Fruit fly (Drosophila melanogaster): ENCODE measurements around the gene CG14864.

CG14864 gene

dm6 chr3R:15262710-15263672 is 5.3 kb downstream of the CG14864 start, which contains the start of the genes eIF2gamma and Set (continued):
- no peak for TF ChIP-seq pan (optimal IDR thresholded peaks at IDR 0.05)
- peak in 1 of 2 experiments; percentile 20 for TF ChIP-seq pan (GFP tag; optimal IDR thresholded peaks at IDR 0.05 in 1 of 2, IDR thresholded peaks at IDR 0.05 in 1 of 2)
- TF ChIP-seq CG4730 (GFP tag; IDR thresholded peaks at IDR 0.05): no peak
- TF ChIP-seq lola (GFP tag; optimal IDR thresholded peaks at IDR 0.05): no peak
- TF ChIP-seq CG8290 (GFP tag; optimal IDR thresholded peaks at IDR 0.05): no peak
- TF ChIP-seq CG8290 (tag; optimal IDR thresholded peaks at IDR 0.05): no peak
- peak; percentile 60 for TF ChIP-seq Max (GFP tag; optimal IDR thresholded peaks at IDR 0.05)
- peak; percentile 24 for TF ChIP-seq CG17802 (tag; optimal IDR thresholded peaks at IDR 0.05)
- peak; percentile 19 for TF ChIP-seq eyg (GFP tag; optimal IDR thresholded peaks at IDR 0.05)
- no peak for TF ChIP-seq Dip2 (GFP tag; IDR thresholded peaks at IDR 0.05)
- peak; percentile 99 for TF ChIP-seq CG6791 (GFP tag; IDR thresholded peaks at IDR 0.05; ENCODE audit: partially characterized antibody)
- TF ChIP-seq CG2120 (GFP tag; optimal IDR thresholded peaks at IDR 0.05): peak; percentile 61
- peak; percentile 28 for TF ChIP-seq Atf3 (GFP tag; optimal IDR thresholded peaks at IDR 0.05)
- no peak for TF ChIP-seq Lim3 (GFP tag; IDR thresholded peaks at IDR 0.05)
- TF ChIP-seq Trl (optimal IDR thresholded peaks at IDR 0.05): no peak
- peak; percentile 40 for TF ChIP-seq Trl (GFP tag; optimal IDR thresholded peaks at IDR 0.05)
- no peak for TF ChIP-seq ac (GFP tag; optimal IDR thresholded peaks at IDR 0.05)
- TF ChIP-seq bbx (GFP tag; IDR thresholded peaks at IDR 0.05; ENCODE audit: partially characterized antibody): peak; percentile 99
- peak; percentile 58 for TF ChIP-seq nerfin-1 (tag; optimal IDR thresholded peaks at IDR 0.05)
- no peak for TF ChIP-seq CkIIα-i1 (GFP tag; IDR thresholded peaks at IDR 0.05)
- peak; percentile 78 for TF ChIP-seq stwl (tag; optimal IDR thresholded peaks at IDR 0.05)
- TF ChIP-seq CG7963 (GFP tag; IDR thresholded peaks at IDR 0.05; ENCODE audit: partially characterized antibody): peak; percentile 98
- TF ChIP-seq CG9609 (GFP tag; optimal IDR thresholded peaks at IDR 0.05): peak; percentile 51
- TF ChIP-seq CG14710 (tag; optimal IDR thresholded peaks at IDR 0.05): peak; percentile 58
- peak; percentile 43 for TF ChIP-seq D (optimal IDR thresholded peaks at IDR 0.05)
- no peak for TF ChIP-seq D (GFP tag; optimal IDR thresholded peaks at IDR 0.05)
- peak in 1 of 2 experiments; percentile 4 for TF ChIP-seq insv (GFP tag; optimal IDR thresholded peaks at IDR 0.05)
- peak; percentile 96 for TF ChIP-seq CG10267 (tag; optimal IDR thresholded peaks at IDR 0.05)
- TF ChIP-seq nom (GFP tag; optimal IDR thresholded peaks at IDR 0.05): peak; percentile 18
- TF ChIP-seq crc (GFP tag; optimal IDR thresholded peaks at IDR 0.05): no peak
- TF ChIP-seq Mrtf (GFP tag; IDR thresholded peaks at IDR 0.05): 0 out of 3 replicates have a peak, but pooled peaks have one; percentile 33
- peak; percentile 95 for TF ChIP-seq bigmax (GFP tag; optimal IDR thresholded peaks at IDR 0.05)
- 0 out of 2 replicates have a peak, but pooled peaks have one; percentile 29 for TF ChIP-seq cas (GFP tag; IDR thresholded peaks at IDR 0.05)
- TF ChIP-seq Deaf1 (tag; optimal IDR thresholded peaks at IDR 0.05): no peak
- peak; percentile 2 for TF ChIP-seq CG8924 (tag; optimal IDR thresholded peaks at IDR 0.05)
- no peak for TF ChIP-seq gce (GFP tag; IDR thresholded peaks at IDR 0.05)
- no peak for TF ChIP-seq repo (GFP tag; optimal IDR thresholded peaks at IDR 0.05)
- TF ChIP-seq CG7786 (GFP tag; optimal IDR thresholded peaks at IDR 0.05): peak; percentile 61
- TF ChIP-seq HLH54F (GFP tag; optimal IDR thresholded peaks at IDR 0.05): peak; percentile 29
- TF ChIP-seq CG17568 (GFP tag; optimal IDR thresholded peaks at IDR 0.05): no peak
- peak; percentile 19 for TF ChIP-seq Hsf (GFP tag; optimal IDR thresholded peaks at IDR 0.05)
- TF ChIP-seq Vsx1 (GFP tag; optimal IDR thresholded peaks at IDR 0.05): no peak
- no peak for TF ChIP-seq CG15601 (tag; optimal IDR thresholded peaks at IDR 0.05)
- TF ChIP-seq Gug (GFP tag; IDR thresholded peaks at IDR 0.05): peak; percentile 58; the same call in 1 of the 4 replicates
- no peak for TF ChIP-seq Dek (tag; optimal IDR thresholded peaks at IDR 0.05)
- TF ChIP-seq BEAF-32 (GFP tag; optimal IDR thresholded peaks at IDR 0.05): peak; percentile 97
- TF ChIP-seq CG6254 (GFP tag; optimal IDR thresholded peaks at IDR 0.05): no peak
- TF ChIP-seq zen2 (GFP tag; IDR thresholded peaks at IDR 0.05; ENCODE audit: partially characterized antibody): peak; percentile 98

Measured in whole organism, embryonic.